Fruit fly (Drosophila melanogaster) whole organism, prepupa: ENCODE data around the gene CG42764.

Experiments used
- CG10669 ChIP-seq: fragments of 200-800 bp; sonication (Bioruptor generic); optimal IDR thresholded peaks from 3 replicates; lab custom pipeline; 2018; ENCODE audit warnings: missing biosample characterization, mild to moderate bottlenecking, missing genetic modification characterization, moderate library complexity
- CG11294 ChIP-seq: fragments of 200-800 bp; sonication (Bioruptor generic); IDR thresholded peaks from 2 replicates; pipeline ENCODE4 v1.3.6; 2022; ENCODE audit warnings: missing biosample characterization, missing genetic modification characterization
- CG11762 ChIP-seq: fragments of 200-800 bp; sonication (Bioruptor generic); optimal IDR thresholded peaks from 3 replicates; lab custom pipeline; 2016; ENCODE audit warnings: missing biosample characterization, missing genetic modification characterization; ENCODE audit not compliant: insufficient read depth
- CG11902 ChIP-seq: fragments of 200-800 bp; sonication (Bioruptor generic); optimal IDR thresholded peaks from 3 replicates; lab custom pipeline; 2016; ENCODE audit warnings: missing biosample characterization, missing genetic modification characterization
- CG15336 ChIP-seq: fragments of 200-800 bp; sonication (Bioruptor generic); IDR thresholded peaks from 2 replicates; pipeline ENCODE4 v1.3.6; 2022; ENCODE audit warnings: missing biosample characterization, missing genetic modification characterization
- CG1621 ChIP-seq: fragments of 200-800 bp; sonication (Bioruptor generic); optimal IDR thresholded peaks from 3 replicates; lab custom pipeline; 2018; ENCODE audit warnings: missing biosample characterization, mild to moderate bottlenecking, missing genetic modification characterization
- CG3032 ChIP-seq: fragments of 200-800 bp; optimal IDR thresholded peaks from 2 replicates; lab custom pipeline; 2019; ENCODE audit warnings: missing biosample characterization, mild to moderate bottlenecking, missing genetic modification characterization, moderate library complexity
- CG31627 ChIP-seq: fragments of 200-800 bp; sonication (Bioruptor generic); optimal IDR thresholded peaks from 3 replicates; lab custom pipeline; 2016; ENCODE audit warnings: missing biosample characterization, missing genetic modification characterization
- CG32006 ChIP-seq: fragments of 200-800 bp; sonication (Bioruptor generic); optimal IDR thresholded peaks from 3 replicates; lab custom pipeline; 2017; ENCODE audit warnings: missing biosample characterization, mild to moderate bottlenecking, missing genetic modification characterization
- CG34406 ChIP-seq: fragments of 200-800 bp; sonication (Bioruptor generic); optimal IDR thresholded peaks from 3 replicates; lab custom pipeline; 2016; ENCODE audit warnings: missing biosample characterization, missing genetic modification characterization
- CG3919 ChIP-seq: fragments of 200-800 bp; sonication (Bioruptor generic); optimal IDR thresholded peaks from 3 replicates; lab custom pipeline; 2016; ENCODE audit warnings: missing biosample characterization, missing genetic modification characterization
- CG4318 ChIP-seq: fragments of 200-800 bp; sonication (Bioruptor generic); optimal IDR thresholded peaks from 3 replicates; lab custom pipeline; 2017; ENCODE audit warnings: missing biosample characterization, mild to moderate bottlenecking, missing genetic modification characterization
- CG6163 ChIP-seq: fragments of 200-800 bp; sonication (Bioruptor generic); IDR thresholded peaks from 3 replicates; pipeline ENCODE4 v1.3.6; 2022; ENCODE audit warnings: missing biosample characterization, missing genetic modification characterization
- CG6792 ChIP-seq: fragments of 200-800 bp; sonication (Bioruptor generic); optimal IDR thresholded peaks from 3 replicates; lab custom pipeline; 2016; ENCODE audit warnings: missing biosample characterization, missing genetic modification characterization
- CG6808 ChIP-seq: fragments of 200-800 bp; sonication (Bioruptor generic); optimal IDR thresholded peaks from 3 replicates; lab custom pipeline; 2017; ENCODE audit warnings: missing biosample characterization, missing genetic modification characterization, mild to moderate bottlenecking, moderate library complexity, missing genetic modification reagents
- CG6854 ChIP-seq: fragments of 200-800 bp; sonication (Bioruptor generic); optimal IDR thresholded peaks from 2 replicates; lab custom pipeline; 2017; ENCODE audit warnings: missing biosample characterization, mild to moderate bottlenecking, missing genetic modification characterization
- CG7368 ChIP-seq: fragments of 200-800 bp; sonication (Bioruptor generic); optimal IDR thresholded peaks from 3 replicates; lab custom pipeline; 2016; ENCODE audit warnings: missing biosample characterization, missing genetic modification characterization
- CG8119 ChIP-seq: fragments of 200-800 bp; sonication (Bioruptor generic); IDR thresholded peaks from 3 replicates; pipeline ENCODE4 v1.3.6; 2022; ENCODE audit warnings: missing biosample characterization, missing genetic modification characterization
- CG8319 ChIP-seq: fragments of 200-800 bp; sonication (Bioruptor generic); optimal IDR thresholded peaks from 3 replicates; lab custom pipeline; 2016; ENCODE audit warnings: missing biosample characterization, missing genetic modification characterization
- CG8632 ChIP-seq: fragments of 200-800 bp; sonication (Bioruptor generic); optimal IDR thresholded peaks from 3 replicates; lab custom pipeline; 2016; ENCODE audit warnings: missing biosample characterization, missing genetic modification characterization
- CG9139 ChIP-seq: fragments of 200-800 bp; sonication (Bioruptor generic); optimal IDR thresholded peaks from 3 replicates; lab custom pipeline; 2017; ENCODE audit warnings: missing biosample characterization, mild to moderate bottlenecking, missing genetic modification characterization
- Eip78C ChIP-seq: fragments of 200-800 bp; sonication (Bioruptor generic); peaks from one replicate; lab custom pipeline; 2016; ENCODE audit warnings: missing biosample characterization, missing genetic modification characterization
- Eip93F ChIP-seq: fragments of 200-800 bp; sonication (Bioruptor generic); optimal IDR thresholded peaks from 2 replicates; lab custom pipeline; 2016; ENCODE audit warnings: missing biosample characterization, mild to moderate bottlenecking, missing genetic modification characterization
- Ets96B ChIP-seq: fragments of 200-800 bp; optimal IDR thresholded peaks from 2 replicates; lab custom pipeline; 2019; ENCODE audit warnings: missing biosample characterization, mild to moderate bottlenecking, missing genetic modification characterization, moderate library complexity
- Gug ChIP-seq: fragments of 200-800 bp; sonication (Bioruptor generic); IDR thresholded peaks from 2 replicates; pipeline ENCODE4 v1.3.6; 2022; ENCODE audit warnings: missing biosample characterization, missing genetic modification characterization
- Lpt ChIP-seq: fragments of 200-800 bp; sonication (Bioruptor generic); optimal IDR thresholded peaks from 3 replicates; lab custom pipeline; 2016; ENCODE audit warnings: missing biosample characterization, missing genetic modification characterization
- Met ChIP-seq: fragments of 200-800 bp; sonication (Bioruptor generic); optimal IDR thresholded peaks from 3 replicates; lab custom pipeline; 2016; ENCODE audit warnings: missing biosample characterization, missing genetic modification characterization
- Sox15 ChIP-seq: fragments of 200-800 bp; sonication (Bioruptor generic); optimal IDR thresholded peaks from 3 replicates; lab custom pipeline; 2016; ENCODE audit warnings: missing biosample characterization, missing genetic modification characterization
- acj6 ChIP-seq: fragments of 200-800 bp; sonication (Bioruptor generic); optimal IDR thresholded peaks from 3 replicates; lab custom pipeline; 2016; ENCODE audit warnings: missing biosample characterization, missing genetic modification characterization
- cyc ChIP-seq: fragments of 200-800 bp; sonication (Bioruptor generic); optimal IDR thresholded peaks from 3 replicates; lab custom pipeline; 2016; ENCODE audit warnings: missing biosample characterization, missing genetic modification characterization
- dac ChIP-seq: fragments of 200-800 bp; sonication (Bioruptor generic); optimal IDR thresholded peaks from 2 replicates; lab custom pipeline; 2017; ENCODE audit warnings: missing biosample characterization, mild to moderate bottlenecking, missing genetic modification characterization
- dsx ChIP-seq: fragments of 200-800 bp; optimal IDR thresholded peaks from 3 replicates; lab custom pipeline; 2019; ENCODE audit warnings: missing biosample characterization, mild to moderate bottlenecking, missing genetic modification characterization, moderate library complexity; ENCODE audit not compliant: poor library complexity, severe bottlenecking
- esn ChIP-seq: fragments of 200-800 bp; sonication (Bioruptor generic); optimal IDR thresholded peaks from 2 replicates; lab custom pipeline; 2016; ENCODE audit warnings: missing biosample characterization, mild to moderate bottlenecking, missing genetic modification characterization, moderate library complexity
- fd59A ChIP-seq: fragments of 200-800 bp; sonication (Bioruptor generic); optimal IDR thresholded peaks from 2 replicates; lab custom pipeline; 2017; ENCODE audit warnings: missing biosample characterization, mild to moderate bottlenecking, missing genetic modification characterization, missing genetic modification reagents
- fkh ChIP-seq: fragments of 200-800 bp; sonication (Bioruptor generic); optimal IDR thresholded peaks from 3 replicates; lab custom pipeline; 2017; ENCODE audit warnings: missing biosample characterization, mild to moderate bottlenecking, missing genetic modification characterization, moderate library complexity
- lz ChIP-seq: fragments of 200-800 bp; sonication (Bioruptor generic); optimal IDR thresholded peaks from 3 replicates; lab custom pipeline; 2016; ENCODE audit warnings: missing biosample characterization, missing genetic modification characterization
- spab ChIP-seq: fragments of 200-800 bp; sonication (Bioruptor generic); optimal IDR thresholded peaks from 2 replicates; lab custom pipeline; 2017; ENCODE audit warnings: missing biosample characterization, mild to moderate bottlenecking, missing genetic modification characterization, missing genetic modification reagents
- ss ChIP-seq, 2 experiments: fragments of 200-800 bp; sonication (Bioruptor generic); optimal IDR thresholded peaks; 2 replicates in 1 of 2; 3 replicates in 1 of 2; lab custom pipeline; 2017 to 2018; ENCODE audit warnings: mild to moderate bottlenecking in 2 of 2, missing biosample characterization in 2 of 2, missing genetic modification characterization in 2 of 2, moderate library complexity in 1 of 2
- svp ChIP-seq: fragments of 200-800 bp; sonication (Bioruptor generic); peaks from one replicate; lab custom pipeline; 2016; ENCODE audit warnings: missing biosample characterization, missing genetic modification characterization
- topi ChIP-seq: fragments of 200-800 bp; sonication (Bioruptor generic); optimal IDR thresholded peaks from 3 replicates; lab custom pipeline; 2016; ENCODE audit warnings: missing biosample characterization, missing genetic modification characterization
- vri ChIP-seq: fragments of 200-800 bp; sonication (Bioruptor generic); optimal IDR thresholded peaks from 3 replicates; lab custom pipeline; 2016; ENCODE audit warnings: missing biosample characterization, mild to moderate bottlenecking, missing genetic modification characterization

Gene CG42764

DNA sequence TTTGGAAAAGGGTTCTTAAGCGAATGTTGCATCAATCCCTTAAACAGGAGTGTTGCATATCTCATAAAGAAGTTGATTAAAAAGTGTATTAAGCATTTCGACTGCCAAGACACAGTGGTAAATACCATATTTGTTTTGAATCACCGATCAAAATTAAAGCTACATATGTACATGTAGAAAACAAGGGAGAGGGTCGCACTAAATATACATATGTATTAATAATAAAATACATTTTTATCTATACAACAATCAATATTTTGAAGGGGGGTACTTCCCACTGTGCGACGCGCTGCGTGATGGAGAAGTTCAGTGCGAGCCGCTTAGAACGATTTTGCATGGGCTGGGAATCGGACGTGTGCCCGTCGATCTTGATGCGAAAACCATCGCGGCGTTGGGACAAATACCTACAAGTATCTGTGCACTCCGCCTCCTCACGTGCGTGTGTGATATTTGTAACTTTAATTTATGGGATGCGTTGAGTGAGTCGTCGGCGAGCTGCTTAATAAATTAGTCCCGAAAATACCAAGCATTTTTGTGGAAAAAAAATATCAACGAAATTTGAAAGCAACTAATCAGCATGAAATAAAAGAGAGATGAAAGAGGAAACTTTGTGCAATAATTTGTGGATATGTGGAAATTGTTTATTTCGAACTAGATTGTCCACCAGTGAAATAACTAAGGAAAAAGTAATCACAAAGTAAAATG lies 20.9 kb downstream of the CG42764 start (continued):
- peak; percentile 89 for TF ChIP-seq CG6792 (GFP tag; lab: Kevin White, UChicago)
- peak; percentile 80 for TF ChIP-seq CG1621 (tag; lab: Kevin White, UChicago)
- TF ChIP-seq Eip93F (GFP tag; lab: Kevin White, UChicago), result peak; percentile 75
- TF ChIP-seq spab (GFP tag; lab: Kevin White, UChicago), result peak; percentile 80
- TF ChIP-seq CG8632 (GFP tag; lab: Kevin White, UChicago), result peak; percentile 93
- TF ChIP-seq ss (GFP tag; optimal IDR thresholded peaks at IDR 0.05; lab: Kevin White, UChicago), result peak; percentile 58 to 73
- peak; percentile 85 for TF ChIP-seq Gug (GFP tag; lab: Robert Waterston, UW)
- peak; percentile 82 for TF ChIP-seq vri (GFP tag; lab: Kevin White, UChicago)
- TF ChIP-seq CG8319, result peak; percentile 89
- peak; percentile 64 for TF ChIP-seq fd59A (GFP tag; lab: Kevin White, UChicago)
- TF ChIP-seq lz, result peak; percentile 84
- peak; percentile 80 for TF ChIP-seq CG11902 (GFP tag; lab: Kevin White, UChicago)
- peak; percentile 81 for TF ChIP-seq CG4318 (GFP tag; lab: Kevin White, UChicago)
- TF ChIP-seq dac (GFP tag; lab: Kevin White, UChicago), result peak; percentile 80
- TF ChIP-seq CG3919 (GFP tag; lab: Kevin White, UChicago), result peak; percentile 94
- peak; percentile 86 for TF ChIP-seq CG8119 (GFP tag; lab: Robert Waterston, UW)
- TF ChIP-seq svp (GFP tag; lab: Kevin White, UChicago), result peak; percentile 96
- peak; percentile 85 for TF ChIP-seq CG10669

- TF ChIP-seq Eip78C (GFP tag; lab: Kevin White, UChicago), result peak; percentile 38
- TF ChIP-seq CG31627 (GFP tag; lab: Kevin White, UChicago), result no peak
- TF ChIP-seq CG9139, result no peak
- no peak for TF ChIP-seq CG3919 (GFP tag; lab: Kevin White, UChicago)
- TF ChIP-seq topi (GFP tag; lab: Kevin White, UChicago), result no peak
- TF ChIP-seq CG6808 (GFP tag; lab: Kevin White, UChicago), result no peak
- no peak for TF ChIP-seq Eip93F (GFP tag; lab: Kevin White, UChicago)
Measured at dm6 chr3L:20442674-20443313, 23.0 kb downstream of the CG42764 start.

DNA sequence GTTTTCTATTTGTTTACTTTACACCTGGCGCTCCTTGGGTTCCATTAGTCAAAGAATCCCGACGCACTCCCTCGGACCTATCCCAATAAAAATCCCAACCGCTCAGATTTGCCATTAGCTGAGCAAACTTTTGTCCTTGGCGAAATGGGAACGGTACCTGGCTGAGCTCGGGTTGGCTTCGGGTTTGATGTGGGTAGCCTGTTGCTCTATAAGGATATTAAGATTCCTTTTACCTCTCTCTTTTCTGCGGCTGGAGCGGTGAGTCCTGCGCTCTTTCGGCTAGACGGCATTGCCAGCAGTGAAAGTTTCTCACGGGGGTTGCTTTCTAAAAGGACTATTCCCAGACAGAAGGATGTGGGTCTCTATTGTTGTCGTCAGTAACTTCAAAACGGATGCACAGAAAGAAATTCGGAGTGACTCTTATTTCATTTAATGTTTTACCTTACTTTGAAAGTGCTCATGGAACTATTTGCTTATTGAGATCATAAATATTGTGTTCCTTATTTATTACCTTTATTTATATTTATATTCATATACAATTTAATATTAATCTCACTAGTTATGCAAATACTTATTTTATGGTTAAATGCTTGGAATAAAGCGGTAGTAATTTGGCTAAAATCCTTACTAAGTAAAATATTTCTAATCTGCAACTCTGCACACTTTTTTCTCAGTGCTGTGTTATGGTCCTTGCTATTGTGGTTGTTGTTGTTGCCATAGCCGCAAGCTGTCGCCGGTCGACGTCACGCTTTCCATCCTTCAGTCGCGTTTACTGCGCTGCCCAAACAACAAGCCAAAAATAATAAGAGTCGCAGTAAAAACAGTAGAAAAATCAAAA lies 24.0 kb downstream of the CG42764 start, which contains the start of gene CG5910:
TSS of gene CG5910 (plus strand) at position 788 of the 838 bp plus-strand sequence.
- TF ChIP-seq CG34406 (GFP tag; lab: Kevin White, UChicago), result peak; percentile 75
- no peak for TF ChIP-seq Eip93F (GFP tag; lab: Kevin White, UChicago)
- peak; percentile 86 for TF ChIP-seq CG3032 (tag; lab: Kevin White, UChicago)
- TF ChIP-seq Lpt (GFP tag; lab: Kevin White, UChicago), result peak; percentile 52
- TF ChIP-seq CG11762, result peak; percentile 41
- TF ChIP-seq CG32006, result no peak
- peak; percentile 40 for TF ChIP-seq Sox15 (GFP tag; lab: Kevin White, UChicago)
- TF ChIP-seq lz, result peak; percentile 37
- TF ChIP-seq CG15336 (GFP tag; lab: Robert Waterston, UW), result peak; percentile 61
- peak; percentile 53 for TF ChIP-seq cyc
- peak; percentile 27 for TF ChIP-seq CG31627 (GFP tag; lab: Kevin White, UChicago)
- no peak for TF ChIP-seq spab (GFP tag; lab: Kevin White, UChicago)
- TF ChIP-seq CG8119 (GFP tag; lab: Robert Waterston, UW), result no peak
- peak; percentile 89 for TF ChIP-seq Eip78C (GFP tag; lab: Kevin White, UChicago)
- TF ChIP-seq Ets96B (tag; lab: Kevin White, UChicago), result peak; percentile 89
- TF ChIP-seq esn (GFP tag; lab: Kevin White, UChicago), result peak; percentile 63
- TF ChIP-seq CG1621 (tag; lab: Kevin White, UChicago), result no peak
- TF ChIP-seq acj6 (GFP tag; lab: Kevin White, UChicago), result peak; percentile 76
- TF ChIP-seq fd59A (GFP tag; lab: Kevin White, UChicago), result peak; percentile 64
- peak; percentile 37 for TF ChIP-seq CG11902 (GFP tag; lab: Kevin White, UChicago)
- peak; percentile 82 for TF ChIP-seq dsx (GFP tag; lab: Kevin White, UChicago)
- TF ChIP-seq CG11294 (GFP tag; lab: Robert Waterston, UW), result peak; percentile 18; the same call in 1 of the 2 replicates
- TF ChIP-seq CG7368 (GFP tag; lab: Kevin White, UChicago), result no peak
- TF ChIP-seq CG3919 (GFP tag; lab: Kevin White, UChicago), result no peak
- peak; percentile 57 for TF ChIP-seq CG6854 (GFP tag; lab: Kevin White, UChicago)
- peak; percentile 61; the same call in 1 of the 3 replicates for TF ChIP-seq CG6163
- peak; percentile 44 for TF ChIP-seq fkh (GFP tag; lab: Kevin White, UChicago)
- TF ChIP-seq Met (GFP tag; lab: Kevin White, UChicago), result no peak
